Fruit fly (Drosophila melanogaster) whole organism, prepupa: ENCODE measurements around the gene CG16852.

ENCODE experiments used
- CG10669 ChIP-seq: fragments of 200-800 bp; sonication (Bioruptor generic); optimal IDR thresholded peaks from 3 replicates; lab custom pipeline; 2018; ENCODE audit warnings: missing biosample characterization, mild to moderate bottlenecking, missing genetic modification characterization, moderate library complexity
- CG11294 ChIP-seq: fragments of 200-800 bp; sonication (Bioruptor generic); IDR thresholded peaks from 2 replicates; pipeline ENCODE4 v1.3.6; 2022; ENCODE audit warnings: missing biosample characterization, missing genetic modification characterization
- CG11762 ChIP-seq: fragments of 200-800 bp; sonication (Bioruptor generic); optimal IDR thresholded peaks from 3 replicates; lab custom pipeline; 2016; ENCODE audit warnings: missing biosample characterization, missing genetic modification characterization; ENCODE audit not compliant: insufficient read depth
- CG4318 ChIP-seq: fragments of 200-800 bp; sonication (Bioruptor generic); optimal IDR thresholded peaks from 3 replicates; lab custom pipeline; 2017; ENCODE audit warnings: missing biosample characterization, mild to moderate bottlenecking, missing genetic modification characterization
- CG6854 ChIP-seq: fragments of 200-800 bp; sonication (Bioruptor generic); optimal IDR thresholded peaks from 2 replicates; lab custom pipeline; 2017; ENCODE audit warnings: missing biosample characterization, mild to moderate bottlenecking, missing genetic modification characterization
- Hr4 ChIP-seq: fragments of 200-800 bp; sonication (Bioruptor generic); optimal IDR thresholded peaks from 3 replicates; lab custom pipeline; 2016; ENCODE audit warnings: missing biosample characterization, missing genetic modification characterization
- esn ChIP-seq: fragments of 200-800 bp; sonication (Bioruptor generic); optimal IDR thresholded peaks from 2 replicates; lab custom pipeline; 2016; ENCODE audit warnings: missing biosample characterization, mild to moderate bottlenecking, missing genetic modification characterization, moderate library complexity
- topi ChIP-seq: fragments of 200-800 bp; sonication (Bioruptor generic); optimal IDR thresholded peaks from 3 replicates; lab custom pipeline; 2016; ENCODE audit warnings: missing biosample characterization, missing genetic modification characterization

DNA sequence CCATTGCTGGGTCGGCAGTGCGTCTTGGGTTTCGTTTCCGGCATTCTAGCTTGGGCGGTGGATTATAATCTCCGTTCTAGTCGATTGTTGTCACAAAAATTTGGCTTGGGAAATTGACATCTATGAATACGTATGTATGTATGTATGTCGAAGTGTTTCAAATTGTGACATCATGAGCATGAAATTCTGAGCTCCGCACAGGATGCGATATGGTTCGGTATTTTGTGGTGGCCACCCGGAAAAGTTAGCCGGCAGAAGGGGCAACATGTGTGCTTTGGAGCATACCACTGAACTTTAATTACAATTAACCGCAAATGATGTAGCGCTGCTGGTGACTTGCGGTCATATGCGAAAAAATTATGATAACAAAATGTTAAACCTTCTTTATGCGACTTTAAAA, 4.9 kb upstream of the CG16852 start, which contains the start of gene CG15638:
- TF ChIP-seq CG11762, result no peak
- no peak for TF ChIP-seq topi (GFP tag; lab: Kevin White, UChicago)
- TF ChIP-seq CG4318, result no peak
- no peak for TF ChIP-seq CG11294 (GFP tag; lab: Robert Waterston, UW)
- TF ChIP-seq CG6854 (GFP tag; lab: Kevin White, UChicago), result no peak
- no peak for TF ChIP-seq esn (GFP tag; lab: Kevin White, UChicago)
- TF ChIP-seq Hr4 (GFP tag; lab: Kevin White, UChicago), result no peak
- TF ChIP-seq CG10669, result no peak
